Worm (Caenorhabditis elegans) whole organism, L3 larva: ENCODE results near the gene mab-10.
A peak's percentile ranks its signal among the peaks of the same experiment; 100 is the strongest.

Source experiments
- ZK546.5 ChIP-seq: sonication (generic microtip); optimal IDR thresholded peaks from 2 replicates; lab custom pipeline; 2017; ENCODE audit warnings: missing biosample characterization, missing genetic modification characterization
- aly-2 ChIP-seq: fragments of 150-350 bp; optimal IDR thresholded peaks from 2 replicates; lab custom pipeline; 2014; ENCODE audit warnings: missing biosample characterization, missing genetic modification characterization
- ama-1 ChIP-seq: fragments of 150-350 bp; optimal IDR thresholded peaks from 2 replicates; lab custom pipeline; 2018
- ceh-16 ChIP-seq: sonication (generic microtip); optimal IDR thresholded peaks from 2 replicates; lab custom pipeline; 2017; ENCODE audit warnings: missing biosample characterization, missing genetic modification characterization
- ceh-28 ChIP-seq: fragments of 150-350 bp; optimal IDR thresholded peaks from 2 replicates; lab custom pipeline; 2014; ENCODE audit warnings: missing biosample characterization, missing genetic modification reagents, missing genetic modification characterization
- egl-27 ChIP-seq: sonication (generic microtip); optimal IDR thresholded peaks from 4 replicates; lab custom pipeline; 2017; ENCODE audit warnings: missing biosample characterization, missing genetic modification reagents, missing genetic modification characterization
- elt-1 ChIP-seq: fragments of 150-350 bp; optimal IDR thresholded peaks from 2 replicates; lab custom pipeline; 2014; ENCODE audit warnings: missing biosample characterization, missing genetic modification characterization
- elt-3 ChIP-seq, 3 experiments: fragments of 150-350 bp in 1 of 3; sonication (generic microtip) in 2 of 3; optimal IDR thresholded peaks; 2 replicates in 2 of 3; 4 replicates in 1 of 3; lab custom pipeline; 2014 to 2017; ENCODE audit warnings: missing biosample characterization in 3 of 3, missing genetic modification characterization in 3 of 3
- eor-1 ChIP-seq, 2 experiments: fragments of 150-350 bp; optimal IDR thresholded peaks; 2 replicates each; lab custom pipeline; 2014 to 2018; ENCODE audit warnings: missing biosample characterization in 2 of 2, missing genetic modification characterization in 2 of 2
- fkh-10 ChIP-seq: sonication (generic microtip); optimal IDR thresholded peaks from 2 replicates; lab custom pipeline; 2017; ENCODE audit warnings: missing biosample characterization, missing genetic modification reagents, missing genetic modification characterization
- fkh-2 ChIP-seq: fragments of 150-350 bp; optimal IDR thresholded peaks from 2 replicates; lab custom pipeline; 2014; ENCODE audit warnings: missing biosample characterization, missing genetic modification reagents, missing genetic modification characterization
- fos-1 ChIP-seq: fragments of 150-350 bp; optimal IDR thresholded peaks from 2 replicates; lab custom pipeline; 2014; ENCODE audit warnings: missing biosample characterization, missing genetic modification characterization
- jun-1 ChIP-seq: fragments of 150-350 bp; optimal IDR thresholded peaks from 2 replicates; lab custom pipeline; 2014; ENCODE audit warnings: missing biosample characterization, missing genetic modification reagents, missing genetic modification characterization
- lin-15B ChIP-seq: fragments of 150-350 bp; optimal IDR thresholded peaks from 2 replicates; lab custom pipeline; 2014; ENCODE audit warnings: missing biosample characterization, missing genetic modification characterization
- lin-39 ChIP-seq: fragments of 150-350 bp; optimal IDR thresholded peaks from 2 replicates; lab custom pipeline; 2018; ENCODE audit warnings: missing biosample characterization, missing genetic modification reagents, missing genetic modification characterization
- lsy-12 ChIP-seq: sonication (generic microtip); optimal IDR thresholded peaks from 2 replicates; lab custom pipeline; 2016; ENCODE audit warnings: mild to moderate bottlenecking, missing genetic modification characterization, missing compliant biosample characterization
- mdl-1 ChIP-seq: fragments of 150-350 bp; optimal IDR thresholded peaks from 2 replicates; lab custom pipeline; 2014; ENCODE audit warnings: missing biosample characterization, missing genetic modification characterization
- mml-1 ChIP-seq: fragments of 150-350 bp; sonication (generic microtip); optimal IDR thresholded peaks from 3 replicates; lab custom pipeline; 2014; ENCODE audit warnings: missing biosample characterization, missing genetic modification characterization
- nfya-1 ChIP-seq: sonication (generic microtip); optimal IDR thresholded peaks from 2 replicates; lab custom pipeline; 2017; ENCODE audit warnings: missing genetic modification characterization, mild to moderate bottlenecking, missing compliant biosample characterization, antibody characterized with exemption, moderate library complexity; ENCODE audit not compliant: insufficient read depth
- nhr-11 ChIP-seq: fragments of 150-350 bp; optimal IDR thresholded peaks from 2 replicates; lab custom pipeline; 2014; ENCODE audit warnings: missing biosample characterization, missing genetic modification characterization
- nhr-23 ChIP-seq: fragments of 150-350 bp; optimal IDR thresholded peaks from 2 replicates; lab custom pipeline; 2014; ENCODE audit warnings: missing biosample characterization, missing genetic modification reagents, missing genetic modification characterization
- nhr-28 ChIP-seq: fragments of 150-350 bp; optimal IDR thresholded peaks from 2 replicates; lab custom pipeline; 2014; ENCODE audit warnings: missing biosample characterization, missing genetic modification characterization
- nhr-43 ChIP-seq: sonication (generic microtip); optimal IDR thresholded peaks from 2 replicates; lab custom pipeline; 2016; ENCODE audit warnings: mild to moderate bottlenecking, missing genetic modification characterization, missing compliant biosample characterization; ENCODE audit not compliant: poor library complexity, severe bottlenecking
- nhr-76 ChIP-seq: fragments of 150-350 bp; sonication (generic microtip); optimal IDR thresholded peaks from 5 replicates; lab custom pipeline; 2014; ENCODE audit warnings: missing biosample characterization, missing genetic modification characterization
- pha-4 ChIP-seq: fragments of 150-350 bp; optimal IDR thresholded peaks from 2 replicates; lab custom pipeline; 2014; ENCODE audit warnings: missing biosample characterization, missing genetic modification reagents, missing genetic modification characterization
- pqm-1 ChIP-seq: fragments of 150-350 bp; optimal IDR thresholded peaks from 2 replicates; lab custom pipeline; 2017; ENCODE audit warnings: missing biosample characterization, missing genetic modification characterization, inconsistent platforms
- sea-2 ChIP-seq: fragments of 150-350 bp; sonication (generic microtip); optimal IDR thresholded peaks from 4 replicates; lab custom pipeline; 2014; ENCODE audit warnings: missing biosample characterization, missing genetic modification reagents, missing genetic modification characterization
- skn-1 ChIP-seq: fragments of 150-350 bp; optimal IDR thresholded peaks from 2 replicates; lab custom pipeline; 2014; ENCODE audit warnings: missing biosample characterization, missing genetic modification characterization
- tbx-2 ChIP-seq: sonication (generic microtip); optimal IDR thresholded peaks from 2 replicates; lab custom pipeline; 2016; ENCODE audit warnings: mild to moderate bottlenecking, missing genetic modification characterization, missing compliant biosample characterization
- ztf-11 ChIP-seq: fragments of 150-350 bp; optimal IDR thresholded peaks from 2 replicates; lab custom pipeline; 2014; ENCODE audit warnings: missing biosample characterization, missing genetic modification characterization

The mab-10 gene

DNA sequence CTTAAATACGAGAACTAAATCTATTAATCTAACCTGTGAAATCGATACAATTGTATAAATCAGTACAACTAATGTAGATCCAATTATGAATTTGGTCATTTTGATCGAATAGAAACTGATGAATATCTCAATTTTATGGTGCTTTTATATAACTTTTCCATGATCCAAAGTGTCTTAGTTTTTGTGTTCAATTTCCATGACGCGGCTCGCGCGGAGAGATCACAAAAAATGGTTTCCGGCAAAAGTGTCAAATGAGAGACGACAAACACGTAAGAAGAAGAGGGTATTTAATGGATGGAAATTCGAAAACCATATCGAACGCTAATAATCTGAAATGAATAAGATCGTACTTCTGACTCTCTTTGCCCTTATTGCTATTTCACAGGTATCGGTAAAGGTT lies 36.7 kb downstream of the mab-10 start, which contains the start of the genes C06A1.6 and C06A1.7:
TSS of gene C06A1.6 (minus strand) at position 101 of the 400 bp plus-strand sequence.
TSS of gene C06A1.7 (plus strand) at position 314 of the 400 bp plus-strand sequence.
- no peak for TF ChIP-seq elt-3 (tag; optimal IDR thresholded peaks at IDR 0.05; lab: Kevin White, UChicago)
- TF ChIP-seq pha-4 (tag; lab: Kevin White, UChicago), result no peak
- no peak for TF ChIP-seq nhr-11 (tag; lab: Kevin White, UChicago)
- no peak for TF ChIP-seq sea-2 (GFP tag; lab: Kevin White, UChicago)
- TF ChIP-seq ceh-28 (tag; lab: Kevin White, UChicago), result no peak
- TF ChIP-seq lin-15B (tag; lab: Kevin White, UChicago), result no peak
- no peak for TF ChIP-seq fkh-2
- no peak for TF ChIP-seq pqm-1 (tag; lab: Kevin White, UChicago)

DNA sequence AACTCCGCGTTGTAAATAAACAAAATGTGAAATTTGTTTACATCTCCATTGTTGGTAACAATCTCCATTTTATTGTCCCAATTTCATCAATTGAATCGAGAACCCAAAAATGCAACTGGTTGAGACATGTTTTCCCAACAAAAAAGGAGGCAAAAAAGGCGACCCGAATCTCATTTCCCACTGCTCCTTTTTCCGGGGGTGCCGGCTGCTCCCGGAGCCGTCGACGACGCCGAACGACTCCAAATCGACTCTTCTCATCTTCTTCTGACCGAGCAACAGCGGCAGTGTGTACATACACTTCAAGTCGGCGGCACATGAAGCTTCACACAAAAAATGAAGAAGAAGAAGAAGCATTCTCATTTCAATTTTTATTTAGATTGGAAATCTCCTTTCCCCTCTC lies 38.6 kb downstream of the mab-10 start:
- no peak for TF ChIP-seq ceh-16 (tag; lab: Kevin White, UChicago)
- peak; percentile 9 for TF ChIP-seq fkh-10 (GFP tag; lab: Kevin White, UChicago)

DNA sequence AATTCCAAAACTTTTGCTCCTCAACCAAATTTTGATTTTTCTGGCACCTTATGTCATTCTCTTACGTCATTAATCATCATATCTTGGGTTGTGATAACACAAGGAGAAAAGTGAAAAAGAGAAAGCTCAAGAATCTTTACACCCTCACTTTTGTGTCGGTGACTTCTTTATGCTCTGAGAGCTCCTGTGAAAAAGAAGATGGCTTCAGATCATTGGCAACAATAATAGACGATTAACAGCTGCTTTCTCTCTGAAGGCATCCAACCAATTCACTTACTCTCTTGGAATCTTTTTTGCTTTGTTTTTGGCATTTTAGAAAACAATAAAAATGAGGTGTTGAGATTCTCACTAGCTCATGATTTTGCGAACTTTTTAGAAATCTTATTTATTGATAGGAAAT lies 41.6 kb downstream of the mab-10 start:
- TF ChIP-seq nfya-1 (tag; lab: Kevin White, UChicago) (peak; percentile 18), ceh-16 (tag; lab: Kevin White, UChicago) (no peak), jun-1 (no peak), aly-2 (tag; lab: Kevin White, UChicago) (no peak), pqm-1 (tag; lab: Kevin White, UChicago) (no peak), nhr-28 (tag; lab: Kevin White, UChicago) (no peak), nhr-23 (tag; lab: Kevin White, UChicago) (no peak), nhr-11 (tag; lab: Kevin White, UChicago) (peak; percentile 49)

DNA sequence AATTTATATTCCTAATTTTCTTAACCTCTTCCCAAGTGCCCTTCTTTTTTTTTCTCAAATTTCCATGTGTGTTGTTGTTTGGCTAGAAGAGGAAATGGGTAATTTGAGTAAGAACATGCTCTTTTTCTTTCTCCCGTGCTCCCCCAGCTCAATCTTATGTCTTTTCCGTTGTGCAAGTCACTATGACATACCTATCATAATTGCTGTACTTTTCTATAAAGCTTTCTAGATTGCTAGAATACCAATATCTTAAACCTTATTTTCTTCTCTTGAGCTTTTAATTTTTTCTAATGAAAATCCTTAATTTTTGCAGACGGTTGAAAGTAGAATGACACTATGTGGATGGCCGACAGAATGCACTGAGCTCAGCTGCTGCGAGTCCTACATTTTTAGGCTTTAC lies 42.4 kb downstream of the mab-10 start, which contains the start of gene txt-13:
TSS of gene txt-13 (plus strand) at position 301 of the 400 bp plus-strand sequence.
- TF ChIP-seq sea-2 (GFP tag; lab: Kevin White, UChicago), result no peak
- TF ChIP-seq elt-3 (tag; optimal IDR thresholded peaks at IDR 0.05; lab: Kevin White, UChicago), result no peak
- no peak for TF ChIP-seq ceh-28 (tag; lab: Kevin White, UChicago)
- TF ChIP-seq fos-1 (tag; lab: Kevin White, UChicago), result no peak
- TF ChIP-seq eor-1 (tag; optimal IDR thresholded peaks at IDR 0.05; lab: Kevin White, UChicago), result no peak
- TF ChIP-seq mml-1, result no peak
- no peak for TF ChIP-seq fkh-2
- no peak for TF ChIP-seq ztf-11
- no peak for TF ChIP-seq pqm-1 (tag; lab: Kevin White, UChicago)
- no peak for TF ChIP-seq ama-1
- TF ChIP-seq skn-1 (tag; lab: Kevin White, UChicago), result no peak
- no peak for TF ChIP-seq nhr-43 (tag; lab: Kevin White, UChicago)
- no peak for TF ChIP-seq pha-4 (tag; lab: Kevin White, UChicago)
- TF ChIP-seq egl-27 (tag; lab: Kevin White, UChicago), result no peak
- TF ChIP-seq nhr-23 (tag; lab: Kevin White, UChicago), result no peak
- no peak for TF ChIP-seq tbx-2
- no peak for TF ChIP-seq lsy-12 (tag; lab: Kevin White, UChicago)

DNA sequence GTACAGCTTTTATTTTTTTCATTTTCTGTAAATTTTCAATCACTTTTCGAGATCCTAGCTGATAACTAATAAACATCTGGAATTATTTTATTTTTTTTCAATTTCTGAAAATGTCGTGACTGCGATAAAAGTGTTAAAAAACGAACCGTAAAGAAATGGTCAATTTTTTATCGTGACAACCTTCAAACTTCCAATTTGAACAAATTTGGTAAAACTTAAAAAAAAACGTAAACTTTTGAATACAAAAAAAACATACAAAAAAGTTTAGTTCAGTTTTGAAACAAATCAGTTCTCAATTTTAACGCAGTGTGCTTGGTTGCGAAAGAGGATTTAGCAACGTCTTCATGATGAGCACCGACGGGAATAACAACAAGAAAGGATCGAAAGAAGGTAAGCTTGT lies 44.1 kb downstream of the mab-10 start, which contains the start of gene C06A1.3:
TSS of gene C06A1.3 (plus strand) at position 301 of the 400 bp plus-strand sequence.
- TF ChIP-seq eor-1 (tag; optimal IDR thresholded peaks at IDR 0.05; lab: Kevin White, UChicago), result no peak
- TF ChIP-seq pha-4 (tag; lab: Kevin White, UChicago), result no peak
- TF ChIP-seq nhr-43 (tag; lab: Kevin White, UChicago), result no peak
- TF ChIP-seq tbx-2, result no peak
- TF ChIP-seq fkh-10 (GFP tag; lab: Kevin White, UChicago), result no peak
- TF ChIP-seq fkh-2, result no peak
- TF ChIP-seq ZK546.5, result no peak
- no peak for TF ChIP-seq elt-1

DNA sequence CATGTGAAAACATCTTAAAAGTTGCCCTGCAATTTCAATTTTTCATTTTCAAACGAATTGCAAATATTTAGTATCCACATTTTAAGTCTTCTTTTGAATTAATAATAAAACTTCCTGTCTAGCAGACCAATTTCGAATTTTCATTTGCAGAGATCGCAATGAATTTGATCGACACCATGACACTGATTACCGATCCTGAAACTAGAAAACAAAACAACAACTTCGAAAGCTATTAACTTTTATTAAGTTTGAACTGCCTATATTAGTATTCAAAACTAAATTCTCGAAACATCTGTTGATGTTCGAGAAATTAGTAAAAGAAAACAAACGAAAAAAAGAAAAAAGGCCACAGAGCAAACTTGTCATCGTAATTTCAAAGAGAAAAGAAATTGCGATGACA lies 46.3 kb downstream of the mab-10 start:
- TF ChIP-seq lin-39 (tag; lab: Kevin White, UChicago) (no peak), nhr-76 (tag; lab: Kevin White, UChicago) (no peak), eor-1 (tag; optimal IDR thresholded peaks at IDR 0.05; lab: Kevin White, UChicago) (no peak), mml-1 (no peak), egl-27 (tag; lab: Kevin White, UChicago) (no peak), ceh-28 (tag; lab: Kevin White, UChicago) (no peak), fkh-2 (no peak), fos-1 (tag; lab: Kevin White, UChicago) (no peak), mdl-1 (no peak)
